Worm (Caenorhabditis elegans) whole organism, L4/young adult: ENCODE results near the gene srh-15.

Experiments used
- W03F9.2 ChIP-seq: fragments of 150-350 bp; optimal IDR thresholded peaks from 2 replicates; lab custom pipeline; 2014; ENCODE audit warnings: missing biosample characterization, missing genetic modification characterization
- dao-5 ChIP-seq: sonication (generic microtip); optimal IDR thresholded peaks from 2 replicates; lab custom pipeline; 2016; ENCODE audit warnings: missing genotype, missing genetic modification characterization, moderate library complexity, missing compliant biosample characterization
- him-1 ChIP-seq: sonication (generic microtip); optimal IDR thresholded peaks from 2 replicates; lab custom pipeline; 2016; ENCODE audit warnings: missing genotype, missing genetic modification reagents, missing genetic modification characterization, missing compliant biosample characterization

DNA sequence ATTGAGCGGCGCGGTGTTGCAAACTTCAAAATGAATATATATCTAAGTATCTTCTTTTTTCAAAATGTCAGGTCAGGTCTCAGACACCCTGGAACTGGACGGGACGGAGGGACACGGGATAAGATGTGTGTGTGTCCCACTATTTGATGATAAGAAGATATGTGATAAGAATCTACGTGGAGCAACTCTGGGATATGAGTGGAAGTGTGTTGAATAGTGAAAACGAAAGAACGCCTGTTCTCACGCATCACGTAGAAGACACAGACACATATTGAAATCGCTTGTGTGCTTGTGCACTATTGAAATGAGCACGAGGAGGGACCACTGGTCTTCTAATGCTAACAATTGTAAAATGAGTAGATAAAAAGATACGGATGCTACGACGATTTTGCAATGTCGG, 24.9 kb upstream of the srh-15 start, which contains the start of gene uig-1:
- TF ChIP-seq him-1 (no peak), dao-5 (tag; lab: Kevin White, UChicago) (no peak), W03F9.2 (tag; lab: Kevin White, UChicago) (no peak)
